Worm (Caenorhabditis elegans): ENCODE measurements around the gene srz-38.

DNA sequence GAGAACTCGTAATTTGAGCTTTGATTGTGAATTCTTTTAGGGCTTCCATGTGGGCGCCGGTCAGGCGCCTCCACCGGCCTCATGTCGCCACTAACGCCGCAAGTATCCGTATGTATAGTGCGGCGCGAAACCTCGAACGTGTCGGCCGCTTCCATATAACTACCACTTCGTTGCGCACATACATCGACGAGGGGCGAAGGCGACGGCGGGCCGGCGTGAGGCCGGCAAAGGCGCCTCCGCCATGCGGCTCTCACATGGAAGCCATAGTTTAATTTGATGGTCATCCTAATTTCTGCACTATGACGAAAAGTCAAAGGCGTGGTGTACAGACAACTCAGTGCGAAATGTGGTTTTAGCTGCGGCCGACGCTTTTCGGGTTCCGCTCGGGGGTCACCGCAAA is 25.0 kb upstream of the srz-38 start:
- TF ChIP-seq lsy-2 (tag; optimal IDR thresholded peaks at IDR 0.05) = no peak
- no peak for TF ChIP-seq mab-5 (tag; optimal IDR thresholded peaks at IDR 0.05)
- TF ChIP-seq snpc-4 (tag; optimal IDR thresholded peaks at IDR 0.05) = no peak

Data from whole organism, mixed stage, embryonic.